Fruit fly (Drosophila melanogaster) whole organism, embryonic: Measurements from ENCODE around the gene Sec63.
A peak's percentile ranks its signal among the peaks of the same experiment; 100 is the strongest.

Experiments
- BEAF-32 ChIP-seq: fragments of 200-800 bp; sonication (Bioruptor generic); optimal IDR thresholded peaks from 3 replicates; lab custom pipeline; 2017; ENCODE audit warnings: missing biosample characterization, missing genetic modification characterization, mild to moderate bottlenecking, moderate library complexity, missing genetic modification reagents
- Bdp1 ChIP-seq: fragments of 200-800 bp; sonication (Bioruptor generic); optimal IDR thresholded peaks from 3 replicates; lab custom pipeline; 2016; ENCODE audit warnings: missing biosample characterization, missing genetic modification characterization
- Blimp-1 ChIP-seq: fragments of 200-800 bp; sonication (Bioruptor generic); optimal IDR thresholded peaks from 3 replicates; lab custom pipeline; 2018; ENCODE audit warnings: missing biosample characterization, missing genetic modification characterization, mild to moderate bottlenecking, moderate library complexity, missing genetic modification reagents
- CG11504 ChIP-seq: fragments of 200-800 bp; sonication (Bioruptor generic); optimal IDR thresholded peaks from 3 replicates; lab custom pipeline; 2019; ENCODE audit warnings: missing biosample characterization, mild to moderate bottlenecking, missing genetic modification characterization, moderate library complexity
- CG12942 ChIP-seq: fragments of 200-800 bp; sonication (Bioruptor generic); optimal IDR thresholded peaks from 3 replicates; lab custom pipeline; 2016; ENCODE audit warnings: missing biosample characterization, missing genetic modification characterization
- CG14014 ChIP-seq: fragments of 200-800 bp; sonication (Bioruptor generic); IDR thresholded peaks from 2 replicates; pipeline ENCODE4 v1.3.6; 2022; ENCODE audit warnings: missing biosample characterization, missing genetic modification characterization
- CG15514 ChIP-seq: fragments of 200-800 bp; sonication (Bioruptor generic); optimal IDR thresholded peaks from 3 replicates; lab custom pipeline; 2017; ENCODE audit warnings: missing biosample characterization, missing genetic modification characterization, mild to moderate bottlenecking, moderate library complexity, missing genetic modification reagents
- CG16779 ChIP-seq: fragments of 200-800 bp; sonication (Bioruptor generic); IDR thresholded peaks from 2 replicates; pipeline ENCODE4 v1.3.6; 2022; ENCODE audit warnings: missing biosample characterization, missing genetic modification characterization
- CG17829 ChIP-seq: fragments of 200-800 bp; optimal IDR thresholded peaks from 2 replicates; lab custom pipeline; 2019; ENCODE audit warnings: missing biosample characterization, mild to moderate bottlenecking, missing genetic modification characterization, moderate library complexity
- CG18619 ChIP-seq: fragments of 200-800 bp; sonication (Bioruptor generic); optimal IDR thresholded peaks from 3 replicates; lab custom pipeline; 2017; ENCODE audit warnings: missing biosample characterization, mild to moderate bottlenecking, missing genetic modification characterization
- CG30403 ChIP-seq: fragments of 200-800 bp; sonication (Bioruptor generic); optimal IDR thresholded peaks from 3 replicates; lab custom pipeline; 2016; ENCODE audit warnings: missing biosample characterization, missing genetic modification characterization
- CG32532 ChIP-seq: fragments of 200-800 bp; sonication (Bioruptor generic); IDR thresholded peaks from 2 replicates; pipeline ENCODE4 v1.3.6; 2022; ENCODE audit warnings: missing biosample characterization, missing genetic modification characterization
- CG6254 ChIP-seq: fragments of 200-800 bp; sonication (Bioruptor generic); optimal IDR thresholded peaks from 3 replicates; lab custom pipeline; 2017; ENCODE audit warnings: mild to moderate bottlenecking, missing biosample characterization, missing genetic modification reagents, missing genetic modification characterization
- CG6683 ChIP-seq: fragments of 200-800 bp; sonication (Bioruptor generic); optimal IDR thresholded peaks from 2 replicates; lab custom pipeline; 2017; ENCODE audit warnings: missing biosample characterization, mild to moderate bottlenecking, missing genetic modification characterization, missing genetic modification reagents
- CG6791 ChIP-seq: fragments of 200-800 bp; sonication (Bioruptor generic); IDR thresholded peaks from 3 replicates; pipeline ENCODE4 v1.3.6; 2022; ENCODE audit warnings: missing biosample characterization, missing genetic modification characterization; ENCODE audit not compliant: partially characterized antibody
- CG8924 ChIP-seq: fragments of 200-800 bp; optimal IDR thresholded peaks from 3 replicates; lab custom pipeline; 2019; ENCODE audit warnings: missing biosample characterization, mild to moderate bottlenecking, missing genetic modification characterization, moderate library complexity
- CG9727 ChIP-seq: fragments of 200-800 bp; sonication (Bioruptor generic); optimal IDR thresholded peaks from 3 replicates; lab custom pipeline; 2017; ENCODE audit warnings: missing biosample characterization, mild to moderate bottlenecking, missing genetic modification characterization
- D ChIP-seq, 2 experiments: fragments of 200-800 bp in 1 of 2; fragments of >200 bp in 1 of 2; sonication (Bioruptor generic) in 1 of 2; optimal IDR thresholded peaks; 2 replicates in 1 of 2; 3 replicates in 1 of 2; lab custom pipeline; 2017; ENCODE audit warnings: mild to moderate bottlenecking in 1 of 2, missing biosample characterization in 1 of 2, missing genetic modification characterization in 1 of 2, missing genetic modification reagents in 1 of 2
- D19A ChIP-seq: fragments of 200-800 bp; optimal IDR thresholded peaks from 3 replicates; lab custom pipeline; 2019; ENCODE audit warnings: missing biosample characterization, mild to moderate bottlenecking, missing genetic modification characterization, moderate library complexity
- Elba2 ChIP-seq: fragments of 200-800 bp; sonication (Bioruptor generic); optimal IDR thresholded peaks from 3 replicates; lab custom pipeline; 2016; ENCODE audit warnings: missing biosample characterization, missing genetic modification characterization
- Ets97D ChIP-seq: fragments of 200-800 bp; sonication (Bioruptor generic); optimal IDR thresholded peaks from 3 replicates; lab custom pipeline; 2016; ENCODE audit warnings: missing biosample characterization, missing genetic modification characterization
- Gug ChIP-seq: fragments of 200-800 bp; sonication (Bioruptor generic); IDR thresholded peaks from 4 replicates; pipeline ENCODE4 v1.3.6; 2022; ENCODE audit warnings: missing biosample characterization, missing genetic modification characterization
- HLH4C ChIP-seq: fragments of 200-800 bp; sonication (Bioruptor generic); IDR thresholded peaks from 3 replicates; pipeline ENCODE4 v1.3.6; 2022; ENCODE audit warnings: missing biosample characterization, missing genetic modification characterization; ENCODE audit not compliant: partially characterized antibody
- Kr ChIP-seq: fragments of 200-800 bp; sonication (Bioruptor generic); optimal IDR thresholded peaks from 2 replicates; lab custom pipeline; 2017; ENCODE audit warnings: missing biosample characterization, mild to moderate bottlenecking, missing genetic modification characterization
- Med ChIP-seq: fragments of 200-800 bp; sonication (Bioruptor generic); peaks from one replicate; lab custom pipeline; 2016; ENCODE audit warnings: missing biosample characterization, missing genetic modification characterization, mild to moderate bottlenecking, inconsistent platforms, moderate library complexity
- NfI ChIP-seq: fragments of 200-800 bp; sonication (Bioruptor generic); optimal IDR thresholded peaks from 3 replicates; lab custom pipeline; 2018; ENCODE audit warnings: missing biosample characterization, mild to moderate bottlenecking, missing genetic modification characterization, moderate library complexity
- Opbp ChIP-seq: fragments of 200-800 bp; sonication (Bioruptor generic); IDR thresholded peaks from 3 replicates; pipeline ENCODE4 v1.3.6; 2022; ENCODE audit warnings: missing biosample characterization, missing genetic modification characterization; ENCODE audit not compliant: partially characterized antibody
- ara ChIP-seq: fragments of 200-800 bp; sonication (Bioruptor generic); IDR thresholded peaks from 2 replicates; pipeline ENCODE4 v1.3.6; 2022; ENCODE audit warnings: missing biosample characterization, missing genetic modification characterization
- chm ChIP-seq: fragments of 200-800 bp; sonication (Bioruptor generic); IDR thresholded peaks from 2 replicates; pipeline ENCODE4 v1.3.6; 2022; ENCODE audit warnings: missing biosample characterization, missing genetic modification characterization
- dmrt99B ChIP-seq: fragments of 200-800 bp; sonication (Bioruptor generic); optimal IDR thresholded peaks from 2 replicates; lab custom pipeline; 2018; ENCODE audit warnings: missing biosample characterization, mild to moderate bottlenecking, missing genetic modification characterization, moderate library complexity
- dpn ChIP-seq, 2 experiments: fragments of 200-800 bp; sonication (Bioruptor generic); optimal IDR thresholded peaks; 3 replicates each; lab custom pipeline; 2016; ENCODE audit warnings: missing biosample characterization in 2 of 2, missing genetic modification characterization in 2 of 2
- ems ChIP-seq: fragments of 200-800 bp; sonication (Bioruptor generic); optimal IDR thresholded peaks from 3 replicates; lab custom pipeline; 2016; ENCODE audit warnings: missing biosample characterization, missing genetic modification characterization
- exex ChIP-seq: fragments of 200-800 bp; sonication (Bioruptor generic); optimal IDR thresholded peaks from 4 replicates; lab custom pipeline; 2018; ENCODE audit warnings: missing biosample characterization, mild to moderate bottlenecking, missing genetic modification characterization, moderate library complexity
- h ChIP-seq: fragments of >200 bp; optimal IDR thresholded peaks from 2 replicates; lab custom pipeline; 2017
- hkb ChIP-seq, 2 experiments: fragments of 200-800 bp in 1 of 2; fragments of >200 bp in 1 of 2; sonication (Bioruptor generic) in 1 of 2; IDR thresholded peaks in 1 of 2; optimal IDR thresholded peaks in 1 of 2; 2 replicates each; pipeline versions ENCODE4 v1.3.6 to Lab custom; 2017 to 2022; ENCODE audit warnings: missing biosample characterization in 1 of 2, missing genetic modification characterization in 1 of 2
- kni ChIP-seq: fragments of 200-800 bp; sonication (Bioruptor generic); optimal IDR thresholded peaks from 3 replicates; lab custom pipeline; 2017; ENCODE audit warnings: mild to moderate bottlenecking, missing biosample characterization, missing genetic modification reagents, missing genetic modification characterization
- lmd ChIP-seq: fragments of 200-800 bp; sonication (Bioruptor generic); IDR thresholded peaks from 2 replicates; pipeline ENCODE4 v1.3.6; 2022; ENCODE audit warnings: missing biosample characterization, missing genetic modification characterization
- lov ChIP-seq, 2 experiments: fragments of 200-800 bp in 1 of 2; fragments of >200 bp in 1 of 2; sonication (Bioruptor generic) in 1 of 2; IDR thresholded peaks in 1 of 2; optimal IDR thresholded peaks in 1 of 2; 2 replicates in 1 of 2; 3 replicates in 1 of 2; pipeline versions ENCODE4 v1.3.6 to Lab custom; 2017 to 2022; ENCODE audit warnings: missing biosample characterization in 1 of 2, missing genetic modification characterization in 1 of 2
- odd ChIP-seq: fragments of 200-800 bp; sonication (Bioruptor generic); optimal IDR thresholded peaks from 2 replicates; lab custom pipeline; 2017; ENCODE audit warnings: missing biosample characterization, mild to moderate bottlenecking, missing genetic modification characterization
- pzg ChIP-seq: fragments of 200-800 bp; sonication (Bioruptor generic); optimal IDR thresholded peaks from 3 replicates; lab custom pipeline; 2018; ENCODE audit warnings: missing biosample characterization, mild to moderate bottlenecking, missing genetic modification characterization, moderate library complexity
- ro ChIP-seq: fragments of 200-800 bp; sonication (Bioruptor generic); IDR thresholded peaks from 2 replicates; pipeline ENCODE4 v1.3.6; 2022; ENCODE audit warnings: missing biosample characterization, missing genetic modification characterization
- sens ChIP-seq: fragments of 200-800 bp; sonication (Bioruptor generic); peaks from one replicate; lab custom pipeline; 2016; ENCODE audit warnings: missing biosample characterization, missing genetic modification characterization
- sens-2 ChIP-seq: fragments of 200-800 bp; sonication (Bioruptor generic); IDR thresholded peaks from 2 replicates; pipeline ENCODE4 v1.3.6; 2022; ENCODE audit warnings: missing biosample characterization, missing genetic modification characterization
- sisA ChIP-seq: fragments of 200-800 bp; sonication (Bioruptor generic); IDR thresholded peaks from 2 replicates; pipeline ENCODE4 v1.3.6; 2022; ENCODE audit warnings: missing biosample characterization, missing genetic modification characterization
- vnd ChIP-seq: fragments of 200-800 bp; sonication (Bioruptor generic); IDR thresholded peaks from 3 replicates; pipeline ENCODE4 v1.3.6; 2022; ENCODE audit warnings: missing biosample characterization, missing genetic modification characterization; ENCODE audit not compliant: partially characterized antibody
- wdn ChIP-seq: fragments of 200-800 bp; sonication (Bioruptor generic); IDR thresholded peaks from 2 replicates; pipeline ENCODE4 v1.3.6; 2022; ENCODE audit warnings: missing biosample characterization, missing genetic modification characterization

Gene Sec63

DNA sequence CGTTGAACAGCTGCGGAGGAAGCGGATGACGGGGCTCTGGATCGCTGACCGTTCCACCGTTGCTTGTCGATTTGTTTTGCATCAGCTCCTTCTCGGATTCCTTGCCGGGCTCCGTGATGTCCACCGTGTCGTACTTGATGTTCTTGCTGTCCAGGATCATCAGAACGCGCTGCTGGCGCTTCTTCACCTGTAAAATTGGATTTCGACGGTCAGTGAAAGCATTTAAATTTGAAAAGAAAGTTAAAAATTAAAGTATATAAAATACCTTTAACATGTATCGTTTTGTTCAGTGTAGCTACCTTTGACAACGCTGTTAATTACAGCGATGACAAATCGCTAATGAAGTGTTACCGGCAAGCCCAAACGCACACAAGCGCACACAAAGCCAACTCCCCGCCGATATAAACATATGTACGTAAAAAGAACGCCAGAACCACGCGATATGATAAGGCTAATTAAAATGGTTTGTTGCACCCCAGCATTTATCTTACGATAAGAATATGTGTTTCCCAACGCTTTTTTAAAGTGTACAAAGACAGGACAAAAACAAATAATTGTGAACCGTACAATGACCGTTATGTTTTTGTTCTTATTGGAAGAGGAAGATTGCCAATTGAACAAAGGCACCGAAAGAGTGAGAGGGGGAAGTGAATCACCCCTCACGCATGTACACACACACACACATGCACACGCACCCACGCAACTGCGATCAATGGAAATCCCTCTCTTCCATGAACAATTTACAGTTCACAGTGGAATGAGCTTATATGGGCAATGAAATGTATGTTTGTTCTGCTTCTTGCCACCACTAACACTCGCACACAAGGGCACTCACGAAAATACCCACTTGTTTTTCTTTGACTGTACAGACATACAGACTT, 7.7 kb downstream of the Sec63 start (continued):
- peak; percentile 88 for TF ChIP-seq exex (tag; lab: Kevin White, UChicago)
- no peak for TF ChIP-seq CG6683 (GFP tag; lab: Kevin White, UChicago)
- peak; percentile 7 to 18 for TF ChIP-seq dpn (GFP tag; optimal IDR thresholded peaks at IDR 0.05; lab: Kevin White, UChicago)
- TF ChIP-seq D19A, result peak; percentile 7
- peak; percentile 0 for TF ChIP-seq BEAF-32 (GFP tag; lab: Kevin White, UChicago)
- no peak for TF ChIP-seq CG16779 (GFP tag; lab: Robert Waterston, UW)
- peak; percentile 32 for TF ChIP-seq CG30403
- 0 out of 2 replicates have a peak, but pooled peaks have one; percentile 17 for TF ChIP-seq sens-2 (GFP tag; lab: Robert Waterston, UW)
- TF ChIP-seq lov (optimal IDR thresholded peaks at IDR 0.05; lab: Kevin White, UChicago), result no peak
- TF ChIP-seq lov (GFP tag; IDR thresholded peaks at IDR 0.05; lab: Robert Waterston, UW), result 0 out of 3 replicates have a peak, but pooled peaks have one; percentile 29
- no peak for TF ChIP-seq Kr (GFP tag; lab: Kevin White, UChicago)
- peak; percentile 93 for TF ChIP-seq Elba2 (GFP tag; lab: Kevin White, UChicago)
- peak; percentile 21 for TF ChIP-seq NfI (GFP tag; lab: Kevin White, UChicago)
- TF ChIP-seq odd (GFP tag; lab: Kevin White, UChicago), result no peak
- peak; percentile 42 for TF ChIP-seq CG8924
- TF ChIP-seq vnd (GFP tag; lab: Robert Waterston, UW), result 0 out of 3 replicates have a peak, but pooled peaks have one; percentile 28
- TF ChIP-seq pzg (GFP tag; lab: Kevin White, UChicago), result peak; percentile 18
- TF ChIP-seq sisA, result no peak
- peak; percentile 18 for TF ChIP-seq CG6254 (GFP tag; lab: Kevin White, UChicago)
- peak; percentile 24; the same call in 1 of the 2 replicates for TF ChIP-seq CG14014 (GFP tag; lab: Robert Waterston, UW)
- no peak; the same call in 2 of the 3 replicates for TF ChIP-seq HLH4C (GFP tag; lab: Robert Waterston, UW)
- TF ChIP-seq dmrt99B (tag; lab: Kevin White, UChicago), result peak; percentile 27
- peak; percentile 67 for TF ChIP-seq sens (GFP tag; lab: Kevin White, UChicago)
- peak; percentile 31 for TF ChIP-seq ems (GFP tag; lab: Kevin White, UChicago)
- peak; percentile 56 for TF ChIP-seq CG11504 (tag; lab: Kevin White, UChicago)
- TF ChIP-seq Gug (GFP tag; lab: Robert Waterston, UW), result no peak
- peak; percentile 34 for TF ChIP-seq CG15514 (GFP tag; lab: Kevin White, UChicago)
- no peak for TF ChIP-seq Opbp (GFP tag; lab: Robert Waterston, UW)
- TF ChIP-seq CG32532 (GFP tag; lab: Robert Waterston, UW), result peak; percentile 57
- TF ChIP-seq ara (GFP tag; lab: Robert Waterston, UW), result 0 out of 2 replicates have a peak, but pooled peaks have one; percentile 43
- TF ChIP-seq lmd (GFP tag; lab: Robert Waterston, UW), result no peak
- TF ChIP-seq D (optimal IDR thresholded peaks at IDR 0.05; lab: Kevin White, UChicago), result peak; percentile 84
- TF ChIP-seq D (GFP tag; optimal IDR thresholded peaks at IDR 0.05; lab: Kevin White, UChicago), result no peak
- no peak for TF ChIP-seq ro (GFP tag; lab: Robert Waterston, UW)
- TF ChIP-seq Ets97D, result peak; percentile 1
- TF ChIP-seq CG17829 (tag; lab: Kevin White, UChicago), result peak; percentile 20
- TF ChIP-seq hkb (optimal IDR thresholded peaks at IDR 0.05; lab: Kevin White, UChicago), result no peak
- peak; percentile 43 for TF ChIP-seq hkb (GFP tag; IDR thresholded peaks at IDR 0.05; lab: Robert Waterston, UW)
- peak; percentile 52 for TF ChIP-seq kni
- no peak for TF ChIP-seq Bdp1 (GFP tag; lab: Kevin White, UChicago)
- TF ChIP-seq CG6791 (GFP tag; lab: Robert Waterston, UW), result no peak
- TF ChIP-seq wdn (GFP tag; lab: Robert Waterston, UW), result no peak
- TF ChIP-seq CG12942, result peak; percentile 26
- TF ChIP-seq chm (GFP tag; lab: Robert Waterston, UW), result 0 out of 2 replicates have a peak, but pooled peaks have one; percentile 8
- TF ChIP-seq Med (GFP tag; lab: Kevin White, UChicago), result peak; percentile 90
- TF ChIP-seq h (lab: Kevin White, UChicago), result no peak
- TF ChIP-seq Blimp-1 (GFP tag; lab: Kevin White, UChicago), result peak; percentile 16
- peak; percentile 16 for TF ChIP-seq CG18619 (GFP tag; lab: Kevin White, UChicago)
- peak; percentile 22 for TF ChIP-seq CG9727
